Worm (Caenorhabditis elegans): Measurements from ENCODE around the gene slc-25A18.1.

ce11 chrX:14976840-14977534, 26.8 kb downstream of the slc-25A18.1 start:
- TF ChIP-seq B0310.2 (tag; optimal IDR thresholded peaks at IDR 0.05) (no peak), ama-1 (optimal IDR thresholded peaks at IDR 0.05) (no peak), sea-1 (GFP tag; conservative IDR thresholded peaks at IDR 0.05) (no peak), tbx-11 (GFP tag; IDR thresholded peaks at IDR 0.05) (no peak), hmg-4 (GFP tag; optimal IDR thresholded peaks at IDR 0.05) (no peak), flt-1 (GFP tag; IDR thresholded peaks at IDR 0.05) (no peak), hnd-1 (tag; optimal IDR thresholded peaks at IDR 0.05) (no peak), hmbx-1 (tag; optimal IDR thresholded peaks at IDR 0.05) (no peak), ets-7 (tag; optimal IDR thresholded peaks at IDR 0.05) (no peak), tbx-37 (GFP tag; conservative IDR thresholded peaks at IDR 0.05) (no peak), F13C5.2 (tag; optimal IDR thresholded peaks at IDR 0.05) (no peak)

Measured in whole organism, early embryonic.